Worm (Caenorhabditis elegans) whole organism, midembryonic: ENCODE measurements around the gene ins-37.

Experiments used
- T22C8.4 ChIP-seq: fragments of 200-800 bp; sonication (Bioruptor generic); IDR thresholded peaks from 2 replicates; pipeline ENCODE4 v1.3.6; 2022; ENCODE audit warnings: missing genetic modification characterization, missing compliant biosample characterization
- cog-1 ChIP-seq: sonication (generic microtip); optimal IDR thresholded peaks from 2 replicates; lab custom pipeline; 2016; ENCODE audit warnings: missing genetic modification characterization, missing compliant biosample characterization
- flt-1 ChIP-seq: fragments of 200-800 bp; sonication (Bioruptor generic); IDR thresholded peaks from 2 replicates; pipeline ENCODE4 v1.3.6; 2022; ENCODE audit warnings: missing genetic modification characterization, missing compliant biosample characterization
- klf-2 ChIP-seq: fragments of 200-800 bp; sonication (Bioruptor generic); conservative IDR thresholded peaks from 2 replicates; pipeline ENCODE4 v1.3.6; 2022; ENCODE audit warnings: missing genetic modification reagents, missing genetic modification characterization, missing compliant biosample characterization
- med-1 ChIP-seq: sonication (generic microtip); optimal IDR thresholded peaks from 2 replicates; lab custom pipeline; 2017; ENCODE audit warnings: missing genetic modification characterization, mild to moderate bottlenecking, missing compliant biosample characterization, antibody characterized with exemption, missing genetic modification reagents; ENCODE audit not compliant: insufficient read depth
- ref-1 ChIP-seq: fragments of 200-800 bp; sonication (Bioruptor generic); conservative IDR thresholded peaks from 2 replicates; pipeline ENCODE4 v1.3.6; 2022; ENCODE audit warnings: missing genetic modification reagents, missing genetic modification characterization, missing compliant biosample characterization
- tab-1 ChIP-seq: fragments of 200-800 bp; sonication (Bioruptor generic); IDR thresholded peaks from 2 replicates; pipeline ENCODE4 v1.3.6; 2022; ENCODE audit warnings: missing genetic modification characterization, missing compliant biosample characterization
- ztf-23 ChIP-seq: fragments of 200-800 bp; sonication (Bioruptor generic); IDR thresholded peaks from 2 replicates; pipeline ENCODE4 v1.3.6; 2022; ENCODE audit warnings: missing genetic modification reagents, missing genetic modification characterization, missing compliant biosample characterization

DNA sequence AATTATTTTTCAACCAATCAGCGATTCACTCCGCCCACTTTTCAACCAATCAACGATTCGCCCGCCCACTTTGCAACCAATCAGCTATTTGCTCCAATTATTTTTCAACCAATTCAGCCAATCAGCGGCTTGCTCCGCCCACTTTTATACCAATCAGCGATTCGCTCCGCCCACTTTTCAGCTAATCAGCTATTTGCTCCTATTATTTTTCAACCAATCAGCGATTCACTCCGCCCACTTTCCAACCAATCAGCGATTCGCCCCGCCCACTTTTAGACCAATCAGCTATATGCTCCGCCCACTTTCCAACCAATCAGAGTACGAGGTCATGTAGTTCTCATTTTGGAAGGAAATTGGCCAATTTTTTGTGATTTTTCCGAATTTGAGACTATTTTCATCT, 19.4 kb upstream of the ins-37 start:
- TF ChIP-seq T22C8.4 (GFP tag; lab: Robert Waterston, UW) (no peak), ztf-23 (GFP tag; lab: Robert Waterston, UW) (no peak), ref-1 (no peak), cog-1 (tag; lab: Kevin White, UChicago) (no peak), klf-2 (GFP tag; lab: Robert Waterston, UW) (no peak), tab-1 (GFP tag; lab: Robert Waterston, UW) (no peak), flt-1 (GFP tag; lab: Robert Waterston, UW) (no peak), med-1 (no peak)
